Fruit fly (Drosophila melanogaster) Kc167 (cell line): Measurements from ENCODE around the gene COX7AL2.

ENCODE experiments used
- Myc ChIP-seq: fragments of >200 bp; optimal IDR thresholded peaks from 2 replicates; lab custom pipeline; 2017; ENCODE audit warnings: missing external identifiers
- Sin3A ChIP-seq: fragments of >200 bp; optimal IDR thresholded peaks from 2 replicates; lab custom pipeline; 2018; ENCODE audit warnings: missing external identifiers
- insv ChIP-seq: fragments of >200 bp; optimal IDR thresholded peaks from 3 replicates; lab custom pipeline; 2018; ENCODE audit warnings: missing external identifiers
- psq ChIP-seq: fragments of >200 bp; optimal IDR thresholded peaks from 2 replicates; lab custom pipeline; 2017; ENCODE audit warnings: missing external identifiers
- ttk ChIP-seq: sonication (Bioruptor generic); optimal IDR thresholded peaks from 2 replicates; lab custom pipeline; 2017; ENCODE audit warnings: missing external identifiers

- TF ChIP-seq Sin3A (lab: Kevin White, UChicago) (no peak), psq (no peak), ttk (lab: Kevin White, UChicago) (no peak), insv (lab: Kevin White, UChicago) (no peak), Myc (no peak)
Measured at dm6 chr2L:2193357-2193780, 4.3 kb downstream of the COX7AL2 start.
